Fruit fly (Drosophila melanogaster): Measurements from ENCODE around the gene Rab7.

Rab7 gene

DNA sequence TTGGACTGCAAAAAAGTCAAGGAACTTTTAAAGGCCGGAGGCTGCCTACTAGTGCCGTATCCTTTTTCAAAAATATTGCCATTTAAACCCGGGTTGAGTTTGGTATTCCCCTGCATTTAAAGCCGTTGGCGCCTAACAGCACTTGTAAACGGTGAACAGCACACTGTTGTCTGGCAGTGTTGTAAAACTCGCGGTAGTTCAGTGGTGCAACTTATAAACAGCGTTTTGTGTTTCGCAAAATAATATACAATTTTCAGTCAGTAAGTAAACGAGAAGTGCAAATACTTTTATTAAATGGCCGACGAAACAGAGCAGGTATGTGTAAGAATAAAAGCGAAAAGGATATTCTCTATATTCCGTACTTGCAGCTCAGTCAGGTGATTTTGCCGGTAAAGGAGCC is 3.4 kb downstream of the Rab7 start, which contains the start of gene LSm3:
LSm3 (plus strand) TSS at position 39 of the 400 bp plus-strand sequence.
- TF ChIP-seq Ets21C (GFP tag; optimal IDR thresholded peaks at IDR 0.05) (no peak), Hr4 (GFP tag; optimal IDR thresholded peaks at IDR 0.05) (no peak), lz (GFP tag; optimal IDR thresholded peaks at IDR 0.05) (no peak), achi (GFP tag; optimal IDR thresholded peaks at IDR 0.05) (no peak), topi (GFP tag; optimal IDR thresholded peaks at IDR 0.05) (peak; percentile 6), pdm3 (GFP tag; optimal IDR thresholded peaks at IDR 0.05) (no peak), CG11294 (GFP tag; IDR thresholded peaks at IDR 0.05) (no peak), Sox15 (GFP tag; optimal IDR thresholded peaks at IDR 0.05) (no peak), CG16779 (tag; optimal IDR thresholded peaks at IDR 0.05) (no peak), Eip78C (GFP tag) (peak; percentile 39), Smox (GFP tag; optimal IDR thresholded peaks at IDR 0.05) (no peak), eg (GFP tag; IDR thresholded peaks at IDR 0.05) (no peak), Sox14 (GFP tag; optimal IDR thresholded peaks at IDR 0.05) (peak; percentile 13), CG6854 (GFP tag; optimal IDR thresholded peaks at IDR 0.05) (no peak), CG8632 (GFP tag; optimal IDR thresholded peaks at IDR 0.05) (no peak), OdsH (GFP tag; optimal IDR thresholded peaks at IDR 0.05) (no peak), CG7368 (GFP tag; optimal IDR thresholded peaks at IDR 0.05) (no peak), CG31627 (GFP tag; optimal IDR thresholded peaks at IDR 0.05) (no peak), CG10631 (GFP tag; optimal IDR thresholded peaks at IDR 0.05) (no peak), CG8119 (GFP tag; IDR thresholded peaks at IDR 0.05) (no peak), esn (GFP tag; optimal IDR thresholded peaks at IDR 0.05) (peak; percentile 10), Gug (GFP tag; IDR thresholded peaks at IDR 0.05) (no peak), spab (GFP tag; optimal IDR thresholded peaks at IDR 0.05) (no peak), CG3919 (GFP tag; optimal IDR thresholded peaks at IDR 0.05) (no peak), cyc (GFP tag; optimal IDR thresholded peaks at IDR 0.05) (no peak), CG10669 (GFP tag; optimal IDR thresholded peaks at IDR 0.05) (no peak), CG8319 (GFP tag; optimal IDR thresholded peaks at IDR 0.05) (no peak), CG15336 (GFP tag; IDR thresholded peaks at IDR 0.05) (no peak), fkh (GFP tag; optimal IDR thresholded peaks at IDR 0.05) (no peak)

DNA sequence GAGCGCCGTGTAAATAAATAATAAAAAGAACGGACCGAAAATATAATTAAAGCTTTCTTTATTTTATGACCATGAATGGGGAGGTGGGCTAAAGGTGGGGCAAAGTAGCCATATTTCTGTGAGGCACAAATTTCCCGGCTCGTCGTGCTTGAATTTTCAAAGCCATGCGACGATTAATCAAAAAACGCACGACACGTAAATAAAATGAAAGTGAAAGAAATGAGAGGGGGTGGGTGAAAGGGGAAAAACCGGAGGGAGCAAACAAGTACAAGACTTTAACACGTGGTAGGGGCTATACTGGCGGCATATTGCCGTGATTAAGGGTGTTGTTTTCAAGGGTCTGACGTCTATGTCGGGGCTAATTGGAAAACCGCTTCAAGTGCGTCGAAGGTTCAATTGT is 8.3 kb downstream of the Rab7 start:
- TF ChIP-seq acj6 (GFP tag; optimal IDR thresholded peaks at IDR 0.05) (no peak), fkh (GFP tag; optimal IDR thresholded peaks at IDR 0.05) (peak; percentile 4)

dm6 chr3R:24003948-24004347 is 11.1 kb downstream of the Rab7 start:
- TF ChIP-seq CG6808 (GFP tag; optimal IDR thresholded peaks at IDR 0.05) (peak; percentile 75), spab (GFP tag; optimal IDR thresholded peaks at IDR 0.05) (peak; percentile 60), CG1621 (tag; optimal IDR thresholded peaks at IDR 0.05) (peak; percentile 17), Ets21C (GFP tag; optimal IDR thresholded peaks at IDR 0.05) (no peak), CG6163 (GFP tag; IDR thresholded peaks at IDR 0.05) (peak; percentile 46; the same call in 2 of the 3 replicates), ss (GFP tag; optimal IDR thresholded peaks at IDR 0.05) (peak; percentile 76 to 84), dsx (GFP tag; optimal IDR thresholded peaks at IDR 0.05; ENCODE audit: poor library complexity, severe bottlenecking) (peak; percentile 34), Gug (GFP tag; IDR thresholded peaks at IDR 0.05) (no peak), fkh (GFP tag; optimal IDR thresholded peaks at IDR 0.05) (no peak), Hr4 (GFP tag; optimal IDR thresholded peaks at IDR 0.05) (no peak), CG16779 (tag; optimal IDR thresholded peaks at IDR 0.05) (no peak), CG9139 (GFP tag; optimal IDR thresholded peaks at IDR 0.05) (peak; percentile 66), Eip78C (GFP tag) (peak; percentile 50), Met (GFP tag; optimal IDR thresholded peaks at IDR 0.05) (no peak), CG10669 (GFP tag; optimal IDR thresholded peaks at IDR 0.05) (peak; percentile 21)
